Fruit fly (Drosophila melanogaster) whole organism, prepupa: ENCODE results near the gene CG40198.

Experiments
- Blimp-1 ChIP-seq: fragments of 200-800 bp; sonication (Bioruptor generic); optimal IDR thresholded peaks from 3 replicates; lab custom pipeline; 2017; ENCODE audit warnings: missing biosample characterization, missing genetic modification characterization, mild to moderate bottlenecking, moderate library complexity, missing genetic modification reagents
- CG10631 ChIP-seq: fragments of 200-800 bp; sonication (Bioruptor generic); optimal IDR thresholded peaks from 2 replicates; lab custom pipeline; 2016; ENCODE audit warnings: missing biosample characterization, missing genetic modification characterization
- CG10669 ChIP-seq: fragments of 200-800 bp; sonication (Bioruptor generic); optimal IDR thresholded peaks from 3 replicates; lab custom pipeline; 2018; ENCODE audit warnings: missing biosample characterization, mild to moderate bottlenecking, missing genetic modification characterization, moderate library complexity
- CG11294 ChIP-seq: fragments of 200-800 bp; sonication (Bioruptor generic); IDR thresholded peaks from 2 replicates; pipeline ENCODE4 v1.3.6; 2022; ENCODE audit warnings: missing biosample characterization, missing genetic modification characterization
- CG11902 ChIP-seq: fragments of 200-800 bp; sonication (Bioruptor generic); optimal IDR thresholded peaks from 3 replicates; lab custom pipeline; 2016; ENCODE audit warnings: missing biosample characterization, missing genetic modification characterization
- CG1621 ChIP-seq: fragments of 200-800 bp; sonication (Bioruptor generic); optimal IDR thresholded peaks from 3 replicates; lab custom pipeline; 2018; ENCODE audit warnings: missing biosample characterization, mild to moderate bottlenecking, missing genetic modification characterization
- CG16779 ChIP-seq: fragments of 200-800 bp; sonication (Bioruptor generic); optimal IDR thresholded peaks from 3 replicates; lab custom pipeline; 2017; ENCODE audit warnings: missing biosample characterization, mild to moderate bottlenecking, missing genetic modification characterization
- CG3032 ChIP-seq: fragments of 200-800 bp; optimal IDR thresholded peaks from 2 replicates; lab custom pipeline; 2019; ENCODE audit warnings: missing biosample characterization, mild to moderate bottlenecking, missing genetic modification characterization, moderate library complexity
- CG31627 ChIP-seq: fragments of 200-800 bp; sonication (Bioruptor generic); optimal IDR thresholded peaks from 3 replicates; lab custom pipeline; 2016; ENCODE audit warnings: missing biosample characterization, missing genetic modification characterization
- CG34406 ChIP-seq: fragments of 200-800 bp; sonication (Bioruptor generic); optimal IDR thresholded peaks from 3 replicates; lab custom pipeline; 2016; ENCODE audit warnings: missing biosample characterization, missing genetic modification characterization
- CG3919 ChIP-seq: fragments of 200-800 bp; sonication (Bioruptor generic); optimal IDR thresholded peaks from 3 replicates; lab custom pipeline; 2016; ENCODE audit warnings: missing biosample characterization, missing genetic modification characterization
- CG6276 ChIP-seq: fragments of 200-800 bp; sonication (Bioruptor generic); optimal IDR thresholded peaks from 2 replicates; lab custom pipeline; 2017; ENCODE audit warnings: missing biosample characterization, mild to moderate bottlenecking, missing genetic modification characterization
- CG6792 ChIP-seq: fragments of 200-800 bp; sonication (Bioruptor generic); optimal IDR thresholded peaks from 3 replicates; lab custom pipeline; 2016; ENCODE audit warnings: missing biosample characterization, missing genetic modification characterization
- CG6808 ChIP-seq: fragments of 200-800 bp; sonication (Bioruptor generic); optimal IDR thresholded peaks from 3 replicates; lab custom pipeline; 2017; ENCODE audit warnings: missing biosample characterization, missing genetic modification characterization, mild to moderate bottlenecking, moderate library complexity, missing genetic modification reagents
- CG6854 ChIP-seq: fragments of 200-800 bp; sonication (Bioruptor generic); optimal IDR thresholded peaks from 2 replicates; lab custom pipeline; 2017; ENCODE audit warnings: missing biosample characterization, mild to moderate bottlenecking, missing genetic modification characterization
- CG7368 ChIP-seq: fragments of 200-800 bp; sonication (Bioruptor generic); optimal IDR thresholded peaks from 3 replicates; lab custom pipeline; 2016; ENCODE audit warnings: missing biosample characterization, missing genetic modification characterization
- CG8319 ChIP-seq: fragments of 200-800 bp; sonication (Bioruptor generic); optimal IDR thresholded peaks from 3 replicates; lab custom pipeline; 2016; ENCODE audit warnings: missing biosample characterization, missing genetic modification characterization
- CG8632 ChIP-seq: fragments of 200-800 bp; sonication (Bioruptor generic); optimal IDR thresholded peaks from 3 replicates; lab custom pipeline; 2016; ENCODE audit warnings: missing biosample characterization, missing genetic modification characterization
- CG9139 ChIP-seq: fragments of 200-800 bp; sonication (Bioruptor generic); optimal IDR thresholded peaks from 3 replicates; lab custom pipeline; 2017; ENCODE audit warnings: missing biosample characterization, mild to moderate bottlenecking, missing genetic modification characterization
- Eip75B ChIP-seq: fragments of 200-800 bp; sonication (Bioruptor generic); optimal IDR thresholded peaks from 3 replicates; lab custom pipeline; 2016; ENCODE audit warnings: missing biosample characterization, missing genetic modification characterization
- Eip78C ChIP-seq: fragments of 200-800 bp; sonication (Bioruptor generic); peaks from one replicate; lab custom pipeline; 2016; ENCODE audit warnings: missing biosample characterization, missing genetic modification characterization
- Ets21C ChIP-seq: fragments of 200-800 bp; sonication (Bioruptor generic); optimal IDR thresholded peaks from 3 replicates; lab custom pipeline; 2016; ENCODE audit warnings: missing biosample characterization, missing genetic modification characterization
- Ets96B ChIP-seq: fragments of 200-800 bp; optimal IDR thresholded peaks from 2 replicates; lab custom pipeline; 2019; ENCODE audit warnings: missing biosample characterization, mild to moderate bottlenecking, missing genetic modification characterization, moderate library complexity
- Hr39 ChIP-seq: fragments of 200-800 bp; sonication (Bioruptor generic); optimal IDR thresholded peaks from 2 replicates; lab custom pipeline; 2016; ENCODE audit warnings: missing biosample characterization, missing genetic modification characterization
- Hr4 ChIP-seq: fragments of 200-800 bp; sonication (Bioruptor generic); optimal IDR thresholded peaks from 3 replicates; lab custom pipeline; 2016; ENCODE audit warnings: missing biosample characterization, missing genetic modification characterization
- Lpt ChIP-seq: fragments of 200-800 bp; sonication (Bioruptor generic); optimal IDR thresholded peaks from 3 replicates; lab custom pipeline; 2016; ENCODE audit warnings: missing biosample characterization, missing genetic modification characterization
- OdsH ChIP-seq: fragments of 200-800 bp; sonication (Bioruptor generic); optimal IDR thresholded peaks from 3 replicates; lab custom pipeline; 2016; ENCODE audit warnings: missing biosample characterization, missing genetic modification characterization
- Smox ChIP-seq: fragments of 200-800 bp; sonication (Bioruptor generic); optimal IDR thresholded peaks from 3 replicates; lab custom pipeline; 2016; ENCODE audit warnings: missing biosample characterization, missing genetic modification characterization
- Sox14 ChIP-seq: fragments of 200-800 bp; sonication (Bioruptor generic); optimal IDR thresholded peaks from 3 replicates; lab custom pipeline; 2016; ENCODE audit warnings: missing biosample characterization, missing genetic modification characterization
- Sox15 ChIP-seq: fragments of 200-800 bp; sonication (Bioruptor generic); optimal IDR thresholded peaks from 3 replicates; lab custom pipeline; 2016; ENCODE audit warnings: missing biosample characterization, missing genetic modification characterization
- achi ChIP-seq: fragments of 200-800 bp; sonication (Bioruptor generic); optimal IDR thresholded peaks from 3 replicates; lab custom pipeline; 2016; ENCODE audit warnings: missing biosample characterization, missing genetic modification characterization
- acj6 ChIP-seq: fragments of 200-800 bp; sonication (Bioruptor generic); optimal IDR thresholded peaks from 3 replicates; lab custom pipeline; 2016; ENCODE audit warnings: missing biosample characterization, missing genetic modification characterization
- cyc ChIP-seq: fragments of 200-800 bp; sonication (Bioruptor generic); optimal IDR thresholded peaks from 3 replicates; lab custom pipeline; 2016; ENCODE audit warnings: missing biosample characterization, missing genetic modification characterization
- dac ChIP-seq: fragments of 200-800 bp; sonication (Bioruptor generic); optimal IDR thresholded peaks from 2 replicates; lab custom pipeline; 2017; ENCODE audit warnings: missing biosample characterization, mild to moderate bottlenecking, missing genetic modification characterization
- dsx ChIP-seq: fragments of 200-800 bp; optimal IDR thresholded peaks from 3 replicates; lab custom pipeline; 2019; ENCODE audit warnings: missing biosample characterization, mild to moderate bottlenecking, missing genetic modification characterization, moderate library complexity; ENCODE audit not compliant: poor library complexity, severe bottlenecking
- eg ChIP-seq: fragments of 200-800 bp; sonication (Bioruptor generic); IDR thresholded peaks from 3 replicates; pipeline ENCODE4 v1.3.6; 2022; ENCODE audit warnings: missing biosample characterization, missing genetic modification characterization
- fkh ChIP-seq: fragments of 200-800 bp; sonication (Bioruptor generic); optimal IDR thresholded peaks from 3 replicates; lab custom pipeline; 2017; ENCODE audit warnings: missing biosample characterization, mild to moderate bottlenecking, missing genetic modification characterization, moderate library complexity
- pdm3 ChIP-seq: fragments of 200-800 bp; sonication (Bioruptor generic); optimal IDR thresholded peaks from 3 replicates; lab custom pipeline; 2016; ENCODE audit warnings: missing biosample characterization, missing genetic modification characterization
- salr ChIP-seq, 2 experiments: fragments of 200-800 bp; sonication (Bioruptor generic); optimal IDR thresholded peaks; 3 replicates each; lab custom pipeline; 2016 to 2018; ENCODE audit warnings: missing biosample characterization in 2 of 2, missing genetic modification characterization in 2 of 2, mild to moderate bottlenecking in 1 of 2
- ss ChIP-seq, 2 experiments: fragments of 200-800 bp; sonication (Bioruptor generic); optimal IDR thresholded peaks; 2 replicates in 1 of 2; 3 replicates in 1 of 2; lab custom pipeline; 2017 to 2018; ENCODE audit warnings: mild to moderate bottlenecking in 2 of 2, missing biosample characterization in 2 of 2, missing genetic modification characterization in 2 of 2, moderate library complexity in 1 of 2
- vri ChIP-seq: fragments of 200-800 bp; sonication (Bioruptor generic); optimal IDR thresholded peaks from 3 replicates; lab custom pipeline; 2016; ENCODE audit warnings: missing biosample characterization, mild to moderate bottlenecking, missing genetic modification characterization

The CG40198 gene

dm6 chr3R:4197055-4197454 is 35.0 kb upstream of the CG40198 start, which contains the start of gene beta-Man (continued):
- TF ChIP-seq acj6 (GFP tag; lab: Kevin White, UChicago) (no peak), eg (GFP tag; lab: Robert Waterston, UW) (no peak), achi (GFP tag; lab: Kevin White, UChicago) (no peak), CG6854 (GFP tag; lab: Kevin White, UChicago) (peak; percentile 65), CG3919 (no peak), CG1621 (peak; percentile 67), pdm3 (GFP tag; lab: Kevin White, UChicago) (no peak), Ets96B (no peak), cyc (GFP tag; lab: Kevin White, UChicago) (no peak), CG34406 (GFP tag; lab: Kevin White, UChicago) (no peak)

DNA sequence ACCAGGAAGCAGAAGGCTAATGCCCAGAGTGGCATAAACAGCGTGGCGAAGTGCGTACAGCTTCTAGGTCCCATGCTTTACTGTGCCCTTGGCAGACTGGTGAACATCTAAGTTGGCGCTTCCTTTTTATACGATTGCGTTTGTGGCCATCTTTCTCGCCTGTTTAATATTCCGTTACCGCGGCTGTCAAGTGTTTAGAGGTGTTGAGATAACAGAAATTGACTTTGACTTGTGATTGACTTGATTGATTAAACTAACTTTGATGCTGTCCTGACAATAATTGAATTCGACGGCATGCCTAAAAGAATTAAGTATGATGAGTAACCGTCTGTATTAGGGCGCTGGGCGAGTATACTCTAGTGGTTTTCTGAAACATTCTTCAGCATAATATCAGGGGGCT is 28.1 kb upstream of the CG40198 start, which contains the start of gene Dsk:
Gene Dsk, minus strand, starts transcription at position 101 of the 400 bp plus-strand sequence.
- TF ChIP-seq dsx (no peak), CG3032 (no peak), cyc (GFP tag; lab: Kevin White, UChicago) (no peak), CG1621 (no peak), CG6276 (GFP tag; lab: Kevin White, UChicago) (no peak), Sox15 (GFP tag; lab: Kevin White, UChicago) (no peak)

dm6 chr3R:4186820-4187540 is 24.9 kb upstream of the CG40198 start:
- peak; percentile 17 for TF ChIP-seq Blimp-1 (GFP tag; lab: Kevin White, UChicago)
- no peak for TF ChIP-seq CG8632 (GFP tag; lab: Kevin White, UChicago)
- no peak for TF ChIP-seq CG8319 (GFP tag; lab: Kevin White, UChicago)
- TF ChIP-seq dac (GFP tag; lab: Kevin White, UChicago): no peak
- no peak for TF ChIP-seq CG1621
- no peak for TF ChIP-seq CG31627 (GFP tag; lab: Kevin White, UChicago)
- TF ChIP-seq CG6808 (GFP tag; lab: Kevin White, UChicago): peak; percentile 11
- peak; percentile 4 for TF ChIP-seq CG6792 (GFP tag; lab: Kevin White, UChicago)
- peak; percentile 1 for TF ChIP-seq CG9139
- no peak for TF ChIP-seq OdsH (GFP tag; lab: Kevin White, UChicago)
- TF ChIP-seq Ets21C (GFP tag; lab: Kevin White, UChicago): no peak
- TF ChIP-seq salr (GFP tag; optimal IDR thresholded peaks at IDR 0.05; lab: Kevin White, UChicago): peak in 1 of 2 experiments; percentile 15
- TF ChIP-seq ss (GFP tag; optimal IDR thresholded peaks at IDR 0.05; lab: Kevin White, UChicago): peak; percentile 26 to 73
- TF ChIP-seq Eip75B (GFP tag; lab: Kevin White, UChicago): no peak
- no peak for TF ChIP-seq CG10669 (GFP tag; lab: Kevin White, UChicago)
- TF ChIP-seq CG6276 (GFP tag; lab: Kevin White, UChicago): no peak
- TF ChIP-seq fkh (GFP tag; lab: Kevin White, UChicago): no peak
- TF ChIP-seq Sox15 (GFP tag; lab: Kevin White, UChicago): no peak
- TF ChIP-seq Eip78C (GFP tag; lab: Kevin White, UChicago): peak; percentile 73
- no peak for TF ChIP-seq CG11294
- peak; percentile 50 for TF ChIP-seq Sox14 (GFP tag; lab: Kevin White, UChicago)
- TF ChIP-seq dsx: peak; percentile 13
- peak; percentile 69 for TF ChIP-seq Lpt (GFP tag; lab: Kevin White, UChicago)

- TF ChIP-seq achi (GFP tag; lab: Kevin White, UChicago) (no peak), fkh (GFP tag; lab: Kevin White, UChicago) (no peak), Eip75B (GFP tag; lab: Kevin White, UChicago) (no peak), OdsH (GFP tag; lab: Kevin White, UChicago) (no peak), Hr4 (GFP tag; lab: Kevin White, UChicago) (no peak), ss (GFP tag; optimal IDR thresholded peaks at IDR 0.05; lab: Kevin White, UChicago) (peak in 1 of 2 experiments; percentile 45), vri (GFP tag; lab: Kevin White, UChicago) (no peak), Hr39 (GFP tag; lab: Kevin White, UChicago) (no peak), CG6854 (GFP tag; lab: Kevin White, UChicago) (no peak), CG16779 (tag; lab: Kevin White, UChicago) (no peak), CG7368 (GFP tag; lab: Kevin White, UChicago) (no peak), Smox (GFP tag; lab: Kevin White, UChicago) (no peak), Eip78C (GFP tag; lab: Kevin White, UChicago) (peak; percentile 66), CG10631 (GFP tag; lab: Kevin White, UChicago) (no peak), CG11902 (GFP tag; lab: Kevin White, UChicago) (no peak), Sox15 (GFP tag; lab: Kevin White, UChicago) (no peak)
Observed at dm6 chr3R:4180543-4181214, 18.6 kb upstream of the CG40198 start.
